Fruit fly (Drosophila melanogaster) whole organism, embryonic: Measurements from ENCODE around the gene Rabex-5.

Source experiments
- BEAF-32 ChIP-seq: fragments of 200-800 bp; sonication (Bioruptor generic); optimal IDR thresholded peaks from 3 replicates; lab custom pipeline; 2017; ENCODE audit warnings: missing biosample characterization, missing genetic modification characterization, mild to moderate bottlenecking, moderate library complexity, missing genetic modification reagents
- Blimp-1 ChIP-seq: fragments of 200-800 bp; sonication (Bioruptor generic); optimal IDR thresholded peaks from 3 replicates; lab custom pipeline; 2018; ENCODE audit warnings: missing biosample characterization, missing genetic modification characterization, mild to moderate bottlenecking, moderate library complexity, missing genetic modification reagents
- CG1024 ChIP-seq: fragments of 200-800 bp; sonication (Bioruptor generic); IDR thresholded peaks from 2 replicates; pipeline ENCODE4 v1.3.6; 2022; ENCODE audit warnings: missing biosample characterization, missing genetic modification characterization
- CG11085 ChIP-seq: fragments of 200-800 bp; sonication (Bioruptor generic); IDR thresholded peaks from 2 replicates; pipeline ENCODE4 v1.3.6; 2022; ENCODE audit warnings: missing biosample characterization, missing genetic modification characterization
- CG11398 ChIP-seq: fragments of 200-800 bp; sonication (Bioruptor generic); optimal IDR thresholded peaks from 2 replicates; lab custom pipeline; 2016; ENCODE audit warnings: missing biosample characterization, missing genetic modification characterization
- CG11456 ChIP-seq: fragments of 200-800 bp; sonication (Bioruptor generic); IDR thresholded peaks from 3 replicates; pipeline ENCODE4 v1.3.6; 2022; ENCODE audit warnings: missing biosample characterization, missing genetic modification characterization
- CG14050 ChIP-seq: fragments of 200-800 bp; sonication (Bioruptor generic); IDR thresholded peaks from 3 replicates; pipeline ENCODE4 v1.3.6; 2022; ENCODE audit warnings: missing biosample characterization, missing genetic modification characterization
- CG15073 ChIP-seq: fragments of 200-800 bp; sonication (Bioruptor generic); optimal IDR thresholded peaks from 2 replicates; lab custom pipeline; 2016; ENCODE audit warnings: missing biosample characterization, missing genetic modification characterization
- CG16779 ChIP-seq: fragments of 200-800 bp; sonication (Bioruptor generic); IDR thresholded peaks from 2 replicates; pipeline ENCODE4 v1.3.6; 2022; ENCODE audit warnings: missing biosample characterization, missing genetic modification characterization
- CG16815 ChIP-seq: fragments of 200-800 bp; sonication (Bioruptor generic); optimal IDR thresholded peaks from 3 replicates; lab custom pipeline; 2017; ENCODE audit warnings: missing biosample characterization, mild to moderate bottlenecking, missing genetic modification characterization
- CG17186 ChIP-seq: fragments of 200-800 bp; sonication (Bioruptor generic); optimal IDR thresholded peaks from 3 replicates; lab custom pipeline; 2017; ENCODE audit warnings: missing biosample characterization, missing genetic modification reagents, missing genetic modification characterization
- CG17328 ChIP-seq: fragments of 200-800 bp; sonication (Bioruptor generic); IDR thresholded peaks from 2 replicates; pipeline ENCODE4 v1.3.6; 2022; ENCODE audit warnings: missing biosample characterization, missing genetic modification characterization
- CG17361 ChIP-seq: fragments of 200-800 bp; sonication (Bioruptor generic); IDR thresholded peaks from 3 replicates; pipeline ENCODE4 v1.3.6; 2022; ENCODE audit warnings: missing biosample characterization, missing genetic modification characterization
- CG17385 ChIP-seq: fragments of 200-800 bp; sonication (Bioruptor generic); optimal IDR thresholded peaks from 3 replicates; lab custom pipeline; 2018; ENCODE audit warnings: missing biosample characterization, mild to moderate bottlenecking, missing genetic modification characterization
- CG17912 ChIP-seq: fragments of 200-800 bp; sonication (Bioruptor generic); optimal IDR thresholded peaks from 2 replicates; lab custom pipeline; 2018; ENCODE audit warnings: missing biosample characterization, mild to moderate bottlenecking, missing genetic modification characterization
- CG30403 ChIP-seq: fragments of 200-800 bp; sonication (Bioruptor generic); optimal IDR thresholded peaks from 3 replicates; lab custom pipeline; 2016; ENCODE audit warnings: missing biosample characterization, missing genetic modification characterization
- CG4282 ChIP-seq: fragments of 200-800 bp; sonication (Bioruptor generic); optimal IDR thresholded peaks from 2 replicates; lab custom pipeline; 2016; ENCODE audit warnings: missing biosample characterization, missing genetic modification characterization
- CG5953 ChIP-seq: fragments of 200-800 bp; sonication (Bioruptor generic); IDR thresholded peaks from 2 replicates; pipeline ENCODE4 v1.3.6; 2022; ENCODE audit warnings: missing biosample characterization, missing genetic modification characterization
- CG6689 ChIP-seq: fragments of 200-800 bp; sonication (Bioruptor generic); IDR thresholded peaks from 2 replicates; pipeline ENCODE4 v1.3.6; 2022; ENCODE audit warnings: missing biosample characterization, missing genetic modification characterization
- CG7372 ChIP-seq: fragments of 200-800 bp; sonication (Bioruptor generic); IDR thresholded peaks from 2 replicates; pipeline ENCODE4 v1.3.6; 2022; ENCODE audit warnings: missing biosample characterization, missing genetic modification characterization
- CG8281 ChIP-seq: fragments of 200-800 bp; sonication (Bioruptor generic); optimal IDR thresholded peaks from 2 replicates; lab custom pipeline; 2018; ENCODE audit warnings: missing biosample characterization, mild to moderate bottlenecking, missing genetic modification characterization, moderate library complexity
- Dll ChIP-seq: fragments of 200-800 bp; sonication (Bioruptor generic); IDR thresholded peaks from 4 replicates; pipeline ENCODE4 v1.3.6; 2022; ENCODE audit warnings: missing biosample characterization, missing genetic modification characterization; ENCODE audit not compliant: partially characterized antibody
- Doc2 ChIP-seq: fragments of 200-800 bp; sonication (Bioruptor generic); IDR thresholded peaks from 2 replicates; pipeline ENCODE4 v1.3.6; 2022; ENCODE audit warnings: missing biosample characterization, missing genetic modification characterization
- E2f2 ChIP-seq: fragments of 200-800 bp; sonication (Bioruptor generic); IDR thresholded peaks from 2 replicates; pipeline ENCODE4 v1.3.6; 2022; ENCODE audit warnings: missing biosample characterization, missing genetic modification characterization
- Elba2 ChIP-seq: fragments of 200-800 bp; sonication (Bioruptor generic); optimal IDR thresholded peaks from 3 replicates; lab custom pipeline; 2016; ENCODE audit warnings: missing biosample characterization, missing genetic modification characterization
- Fer2 ChIP-seq: fragments of 200-800 bp; sonication (Bioruptor generic); optimal IDR thresholded peaks from 2 replicates; lab custom pipeline; 2018; ENCODE audit warnings: missing biosample characterization, mild to moderate bottlenecking, missing genetic modification characterization, moderate library complexity
- Hmx ChIP-seq: fragments of 200-800 bp; sonication (Bioruptor generic); optimal IDR thresholded peaks from 2 replicates; lab custom pipeline; 2016; ENCODE audit warnings: missing biosample characterization, missing genetic modification characterization
- MTF-1 ChIP-seq: fragments of 200-800 bp; sonication (Bioruptor generic); optimal IDR thresholded peaks from 2 replicates; lab custom pipeline; 2018; ENCODE audit warnings: missing biosample characterization, mild to moderate bottlenecking, missing genetic modification characterization, borderline replicate concordance
- Rfx ChIP-seq: fragments of 200-800 bp; sonication (Bioruptor generic); IDR thresholded peaks from 2 replicates; pipeline ENCODE4 v1.3.6; 2022; ENCODE audit warnings: missing biosample characterization, missing genetic modification characterization
- Six4 ChIP-seq: fragments of 200-800 bp; sonication (Bioruptor generic); optimal IDR thresholded peaks from 2 replicates; lab custom pipeline; 2016; ENCODE audit warnings: missing biosample characterization, missing genetic modification characterization
- Sry-β ChIP-seq: fragments of 200-800 bp; sonication (Bioruptor generic); optimal IDR thresholded peaks from 2 replicates; lab custom pipeline; 2018; ENCODE audit warnings: missing biosample characterization, mild to moderate bottlenecking, missing genetic modification characterization, moderate library complexity
- Stat92E ChIP-seq, 3 experiments: fragments of >200 bp in 2 of 3; fragments of 200-800 bp in 1 of 3; sonication (Bioruptor generic) in 1 of 3; optimal IDR thresholded peaks; 2 replicates each; lab custom pipeline; 2017 to 2019; ENCODE audit warnings: missing biosample characterization in 3 of 3, missing genetic modification characterization in 3 of 3, mild to moderate bottlenecking in 1 of 3, moderate library complexity in 1 of 3
- Vsx1 ChIP-seq: fragments of 200-800 bp; sonication (Bioruptor generic); optimal IDR thresholded peaks from 2 replicates; lab custom pipeline; 2017; ENCODE audit warnings: missing biosample characterization, mild to moderate bottlenecking, missing genetic modification characterization, missing genetic modification reagents
- YL-1 ChIP-seq: fragments of 200-800 bp; sonication (Bioruptor generic); optimal IDR thresholded peaks from 3 replicates; lab custom pipeline; 2017; ENCODE audit warnings: missing biosample characterization, mild to moderate bottlenecking, missing genetic modification characterization
- ab ChIP-seq: fragments of 200-800 bp; sonication (Bioruptor generic); optimal IDR thresholded peaks from 2 replicates; lab custom pipeline; 2016; ENCODE audit warnings: missing biosample characterization, missing genetic modification characterization
- cato ChIP-seq: fragments of 200-800 bp; sonication (Bioruptor generic); optimal IDR thresholded peaks from 2 replicates; lab custom pipeline; 2016; ENCODE audit warnings: missing biosample characterization, missing genetic modification characterization, borderline replicate concordance
- esg ChIP-seq: fragments of 200-800 bp; sonication (Bioruptor generic); conservative IDR thresholded peaks from 2 replicates; pipeline ENCODE4 v1.3.6; 2022; ENCODE audit warnings: missing biosample characterization, missing genetic modification characterization
- inv ChIP-seq: fragments of 200-800 bp; sonication (Bioruptor generic); IDR thresholded peaks from 2 replicates; pipeline ENCODE4 v1.3.6; 2022; ENCODE audit warnings: missing biosample characterization, missing genetic modification characterization; ENCODE audit not compliant: partially characterized antibody
- lbe ChIP-seq: fragments of 200-800 bp; sonication (Bioruptor generic); optimal IDR thresholded peaks from 2 replicates; lab custom pipeline; 2016; ENCODE audit warnings: missing biosample characterization, mild to moderate bottlenecking, missing genetic modification characterization
- mld ChIP-seq: fragments of 200-800 bp; sonication (Bioruptor generic); IDR thresholded peaks from 3 replicates; pipeline ENCODE4 v1.3.6; 2022; ENCODE audit warnings: missing biosample characterization, missing genetic modification characterization; ENCODE audit not compliant: partially characterized antibody
- onecut ChIP-seq: fragments of 200-800 bp; sonication (Bioruptor generic); IDR thresholded peaks from 2 replicates; pipeline ENCODE4 v1.3.6; 2022; ENCODE audit warnings: missing biosample characterization, missing genetic modification characterization
- peb ChIP-seq: fragments of 200-800 bp; sonication (Bioruptor generic); IDR thresholded peaks from 2 replicates; pipeline ENCODE4 v1.3.6; 2022; ENCODE audit warnings: missing biosample characterization, missing genetic modification characterization
- run ChIP-seq: fragments of 200-800 bp; sonication (Bioruptor generic); optimal IDR thresholded peaks from 3 replicates; lab custom pipeline; 2018; ENCODE audit warnings: missing biosample characterization, mild to moderate bottlenecking, missing genetic modification characterization
- sima ChIP-seq: fragments of 200-800 bp; sonication (Bioruptor generic); optimal IDR thresholded peaks from 2 replicates; lab custom pipeline; 2016; ENCODE audit warnings: missing biosample characterization, missing genetic modification characterization
- sisA ChIP-seq: fragments of 200-800 bp; sonication (Bioruptor generic); IDR thresholded peaks from 2 replicates; pipeline ENCODE4 v1.3.6; 2022; ENCODE audit warnings: missing biosample characterization, missing genetic modification characterization
- tap ChIP-seq: fragments of 200-800 bp; optimal IDR thresholded peaks from 3 replicates; lab custom pipeline; 2019; ENCODE audit warnings: missing biosample characterization, mild to moderate bottlenecking, missing genetic modification characterization, moderate library complexity
- trem ChIP-seq: fragments of 200-800 bp; optimal IDR thresholded peaks from 3 replicates; lab custom pipeline; 2019; ENCODE audit warnings: missing biosample characterization, mild to moderate bottlenecking, missing genetic modification characterization, moderate library complexity
- trh ChIP-seq: fragments of 200-800 bp; sonication (Bioruptor generic); optimal IDR thresholded peaks from 2 replicates; lab custom pipeline; 2016; ENCODE audit warnings: missing biosample characterization, missing genetic modification characterization
- ttk ChIP-seq: fragments of 200-800 bp; sonication (Bioruptor generic); IDR thresholded peaks from 2 replicates; pipeline ENCODE4 v2.1.2; 2022; ENCODE audit warnings: missing biosample characterization, missing genetic modification characterization
- unpg ChIP-seq: fragments of 200-800 bp; sonication (Bioruptor generic); optimal IDR thresholded peaks from 3 replicates; lab custom pipeline; 2018; ENCODE audit warnings: missing biosample characterization, mild to moderate bottlenecking, missing genetic modification characterization, moderate library complexity
- yki ChIP-seq: fragments of >200 bp; optimal IDR thresholded peaks from 3 replicates; lab custom pipeline; 2018

Rabex-5 gene

DNA sequence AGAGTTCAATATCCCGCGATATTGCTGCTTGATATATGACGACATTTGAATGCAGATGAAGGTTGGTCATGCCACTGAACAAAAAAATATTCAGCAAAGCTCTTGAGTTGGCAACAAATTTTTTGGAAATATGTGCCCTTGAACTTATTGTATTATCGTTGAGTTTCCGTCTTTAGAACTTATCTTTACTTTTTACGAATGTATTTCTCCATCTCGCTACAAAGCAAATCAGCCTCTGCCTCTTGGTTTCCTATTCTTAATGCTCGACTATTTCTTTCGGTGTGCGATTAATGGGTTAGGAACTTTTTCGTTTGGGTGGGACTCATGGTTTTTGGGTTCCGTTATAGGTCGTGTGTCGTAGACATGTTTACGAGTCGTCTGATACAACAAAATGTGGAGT lies 27.4 kb downstream of the Rabex-5 start (continued):
- TF ChIP-seq yki (no peak), MTF-1 (GFP tag; lab: Kevin White, UChicago) (peak; percentile 35), CG1024 (GFP tag; lab: Robert Waterston, UW) (0 out of 2 replicates have a peak, but pooled peaks have one; percentile 12), Elba2 (GFP tag; lab: Kevin White, UChicago) (no peak), unpg (peak; percentile 77), CG17385 (GFP tag; lab: Kevin White, UChicago) (peak; percentile 73), Fer2 (tag; lab: Kevin White, UChicago) (no peak), onecut (peak; percentile 62), Blimp-1 (GFP tag; lab: Kevin White, UChicago) (peak; percentile 88), ab (GFP tag; lab: Kevin White, UChicago) (no peak), sisA (GFP tag; lab: Robert Waterston, UW) (peak; percentile 74), mld (GFP tag; lab: Robert Waterston, UW) (no peak), CG17912 (GFP tag; lab: Kevin White, UChicago) (no peak), Hmx (GFP tag; lab: Kevin White, UChicago) (no peak), CG17361 (GFP tag; lab: Robert Waterston, UW) (peak; percentile 82), Sry-β (peak; percentile 38), Vsx1 (GFP tag; lab: Kevin White, UChicago) (peak; percentile 3), CG11085 (no peak), CG16815 (GFP tag; lab: Kevin White, UChicago) (peak; percentile 52), CG4282 (GFP tag; lab: Kevin White, UChicago) (no peak), CG14050 (GFP tag; lab: Robert Waterston, UW) (peak; percentile 48; the same call in 1 of the 3 replicates), CG16779 (no peak), CG7372 (peak; percentile 46; the same call in 1 of the 2 replicates), Six4 (GFP tag; lab: Kevin White, UChicago) (peak; percentile 69), CG17186 (GFP tag; lab: Kevin White, UChicago) (peak; percentile 31), Stat92E (GFP tag; optimal IDR thresholded peaks at IDR 0.05; lab: Kevin White, UChicago) (peak in 1 of 3 experiments; percentile 69), Dll (GFP tag; lab: Robert Waterston, UW) (no peak), sima (GFP tag; lab: Kevin White, UChicago) (no peak), CG17328 (peak; percentile 84), CG11398 (GFP tag; lab: Kevin White, UChicago) (peak; percentile 43), BEAF-32 (GFP tag; lab: Kevin White, UChicago) (no peak), cato (GFP tag; lab: Kevin White, UChicago) (peak; percentile 38), Rfx (GFP tag; lab: Robert Waterston, UW) (no peak), CG6689 (GFP tag; lab: Robert Waterston, UW) (peak; percentile 72), trh (GFP tag; lab: Kevin White, UChicago) (peak; percentile 24), Doc2 (GFP tag; lab: Robert Waterston, UW) (no peak), CG15073 (GFP tag; lab: Kevin White, UChicago) (no peak), tap (tag; lab: Kevin White, UChicago) (peak; percentile 67), CG5953 (GFP tag; lab: Robert Waterston, UW) (peak; percentile 43; the same call in 1 of the 2 replicates), CG8281 (tag; lab: Kevin White, UChicago) (peak; percentile 20), ttk (peak; percentile 32; the same call in 1 of the 2 replicates), CG30403 (GFP tag; lab: Kevin White, UChicago) (peak; percentile 68), run (tag; lab: Kevin White, UChicago) (no peak), trem (peak; percentile 67), lbe (GFP tag; lab: Kevin White, UChicago) (no peak), peb (GFP tag; lab: Robert Waterston, UW) (peak; percentile 68), inv (GFP tag; lab: Robert Waterston, UW) (no peak), CG11456 (0 out of 3 replicates have a peak, but pooled peaks have one; percentile 50), YL-1 (GFP tag; lab: Kevin White, UChicago) (no peak), E2f2 (GFP tag; lab: Robert Waterston, UW) (peak; percentile 47; the same call in 1 of the 2 replicates), esg (peak; percentile 62)
